Fruit fly (Drosophila melanogaster): ENCODE results near the gene CG14778.

CG14778 gene

dm6 chrX:1467382-1467592 lies at the start of gene CG14778:
CG14778 (plus strand) TSS chrX:1467493.
- TF ChIP-seq tj (GFP tag; optimal IDR thresholded peaks at IDR 0.05) (no peak), Crg-1 (GFP tag; optimal IDR thresholded peaks at IDR 0.05) (no peak), Mnt (GFP tag; optimal IDR thresholded peaks at IDR 0.05) (no peak), Hr96 (GFP tag; optimal IDR thresholded peaks at IDR 0.05) (no peak), toe (GFP tag; optimal IDR thresholded peaks at IDR 0.05) (no peak), CG14711 (tag; optimal IDR thresholded peaks at IDR 0.05) (no peak), Clk (GFP tag; optimal IDR thresholded peaks at IDR 0.05) (no peak), CG12768 (GFP tag; optimal IDR thresholded peaks at IDR 0.05) (no peak), CG5204 (GFP tag; optimal IDR thresholded peaks at IDR 0.05) (no peak), CG33017 (tag; optimal IDR thresholded peaks at IDR 0.05) (no peak), kay (GFP tag; ENCODE audit: borderline replicate concordance) (no peak), CG7045 (GFP tag; optimal IDR thresholded peaks at IDR 0.05) (no peak)

- TF ChIP-seq CG14711 (tag; optimal IDR thresholded peaks at IDR 0.05), result no peak
- TF ChIP-seq tj (GFP tag; optimal IDR thresholded peaks at IDR 0.05), result no peak
- TF ChIP-seq ovo (GFP tag; optimal IDR thresholded peaks at IDR 0.05), result no peak
- TF ChIP-seq CG1620 (GFP tag; optimal IDR thresholded peaks at IDR 0.05), result no peak
- no peak for TF ChIP-seq kay (GFP tag; ENCODE audit: borderline replicate concordance)
- TF ChIP-seq CG7045 (GFP tag; optimal IDR thresholded peaks at IDR 0.05), result no peak
- TF ChIP-seq Crg-1 (GFP tag; optimal IDR thresholded peaks at IDR 0.05), result no peak
- no peak for TF ChIP-seq CG5204 (GFP tag; optimal IDR thresholded peaks at IDR 0.05)
- TF ChIP-seq Hr96 (GFP tag; optimal IDR thresholded peaks at IDR 0.05), result no peak
- TF ChIP-seq CG7101 (tag; optimal IDR thresholded peaks at IDR 0.05), result no peak
- no peak for TF ChIP-seq toe (GFP tag; optimal IDR thresholded peaks at IDR 0.05)
- no peak for TF ChIP-seq cnc (optimal IDR thresholded peaks at IDR 0.05)
- no peak for TF ChIP-seq cic (GFP tag; optimal IDR thresholded peaks at IDR 0.05)
- TF ChIP-seq CG11617 (GFP tag; optimal IDR thresholded peaks at IDR 0.05), result no peak
- no peak for TF ChIP-seq CG33017 (tag; optimal IDR thresholded peaks at IDR 0.05)
- TF ChIP-seq pad (GFP tag; optimal IDR thresholded peaks at IDR 0.05), result no peak
- no peak for TF ChIP-seq bab1 (GFP tag; optimal IDR thresholded peaks at IDR 0.05)
- no peak for TF ChIP-seq CG12768 (GFP tag; optimal IDR thresholded peaks at IDR 0.05)
- TF ChIP-seq Clk (GFP tag; optimal IDR thresholded peaks at IDR 0.05), result no peak
These were observed 15.2 kb upstream of the CG14778 start, which contains the start of gene Gr2a for dm6 chrX:1452130-1452529. Gr2a (plus strand) TSS chrX:1452430.

- TF ChIP-seq ovo (GFP tag; optimal IDR thresholded peaks at IDR 0.05) (peak; percentile 85), CG12768 (GFP tag; optimal IDR thresholded peaks at IDR 0.05) (no peak)
These were observed 12.5 kb upstream of the CG14778 start for dm6 chrX:1454837-1455236.

- TF ChIP-seq CG14711 (tag; optimal IDR thresholded peaks at IDR 0.05) (no peak), ovo (GFP tag; optimal IDR thresholded peaks at IDR 0.05) (no peak), cnc (optimal IDR thresholded peaks at IDR 0.05) (no peak), Mnt (GFP tag; optimal IDR thresholded peaks at IDR 0.05) (no peak), CG7045 (GFP tag; optimal IDR thresholded peaks at IDR 0.05) (no peak), CG12768 (GFP tag; optimal IDR thresholded peaks at IDR 0.05) (no peak)
These were observed 10.3 kb upstream of the CG14778 start, which contains the start of gene CG14785 for dm6 chrX:1456954-1457353. CG14785 (minus strand) TSS chrX:1457054.

- no peak for TF ChIP-seq CG5204 (GFP tag; optimal IDR thresholded peaks at IDR 0.05)
- TF ChIP-seq ovo (GFP tag; optimal IDR thresholded peaks at IDR 0.05), result no peak
- no peak for TF ChIP-seq pad (GFP tag; optimal IDR thresholded peaks at IDR 0.05)
- peak; percentile 3 for TF ChIP-seq Crg-1 (GFP tag; optimal IDR thresholded peaks at IDR 0.05)
- peak; percentile 7 for TF ChIP-seq Mnt (GFP tag; optimal IDR thresholded peaks at IDR 0.05)
- TF ChIP-seq bab1 (GFP tag; optimal IDR thresholded peaks at IDR 0.05), result peak; percentile 25
- no peak for TF ChIP-seq cnc (optimal IDR thresholded peaks at IDR 0.05)
- TF ChIP-seq cic (GFP tag; optimal IDR thresholded peaks at IDR 0.05), result no peak
- TF ChIP-seq CG7045 (GFP tag; optimal IDR thresholded peaks at IDR 0.05), result no peak
These were observed 6.9 kb upstream of the CG14778 start, which contains the start of gene Lrpprc2 for dm6 chrX:1460278-1460872. Lrpprc2 (minus strand) TSS chrX:1460617.

- TF ChIP-seq Crg-1 (GFP tag; optimal IDR thresholded peaks at IDR 0.05), result no peak
- no peak for TF ChIP-seq cic (GFP tag; optimal IDR thresholded peaks at IDR 0.05)
- TF ChIP-seq toe (GFP tag; optimal IDR thresholded peaks at IDR 0.05), result no peak
- no peak for TF ChIP-seq bab1 (GFP tag; optimal IDR thresholded peaks at IDR 0.05)
- no peak for TF ChIP-seq CG14711 (tag; optimal IDR thresholded peaks at IDR 0.05)
- no peak for TF ChIP-seq Hr96 (GFP tag; optimal IDR thresholded peaks at IDR 0.05)
- no peak for TF ChIP-seq CG12768 (GFP tag; optimal IDR thresholded peaks at IDR 0.05)
- TF ChIP-seq CG7101 (tag; optimal IDR thresholded peaks at IDR 0.05), result no peak
- TF ChIP-seq ovo (GFP tag; optimal IDR thresholded peaks at IDR 0.05), result no peak
- TF ChIP-seq CG5204 (GFP tag; optimal IDR thresholded peaks at IDR 0.05), result no peak
- TF ChIP-seq CG1620 (GFP tag; optimal IDR thresholded peaks at IDR 0.05), result no peak
- TF ChIP-seq CG33017 (tag; optimal IDR thresholded peaks at IDR 0.05), result no peak
- no peak for TF ChIP-seq Clk (GFP tag; optimal IDR thresholded peaks at IDR 0.05)
- TF ChIP-seq cnc (optimal IDR thresholded peaks at IDR 0.05), result no peak
- TF ChIP-seq CG11617 (GFP tag; optimal IDR thresholded peaks at IDR 0.05), result no peak
- TF ChIP-seq kay (GFP tag; ENCODE audit: borderline replicate concordance), result no peak
- TF ChIP-seq CG7045 (GFP tag; optimal IDR thresholded peaks at IDR 0.05), result no peak
These were observed 5.7 kb upstream of the CG14778 start, which contains the start of gene CG14787 for dm6 chrX:1461544-1461943. CG14787 (minus strand) TSS chrX:1461676.

dm6 chrX:1464033-1464432 lies 3.3 kb upstream of the CG14778 start, which contains the start of gene Ns3:
Ns3 (minus strand) TSS chrX:1464220.
- TF ChIP-seq Mnt (GFP tag; optimal IDR thresholded peaks at IDR 0.05) (peak; percentile 99), bab1 (GFP tag; optimal IDR thresholded peaks at IDR 0.05) (peak; percentile 46), CG11617 (GFP tag; optimal IDR thresholded peaks at IDR 0.05) (no peak)
